Fruit fly (Drosophila melanogaster): ENCODE results near the gene Nepl8.

The Nepl8 gene

DNA sequence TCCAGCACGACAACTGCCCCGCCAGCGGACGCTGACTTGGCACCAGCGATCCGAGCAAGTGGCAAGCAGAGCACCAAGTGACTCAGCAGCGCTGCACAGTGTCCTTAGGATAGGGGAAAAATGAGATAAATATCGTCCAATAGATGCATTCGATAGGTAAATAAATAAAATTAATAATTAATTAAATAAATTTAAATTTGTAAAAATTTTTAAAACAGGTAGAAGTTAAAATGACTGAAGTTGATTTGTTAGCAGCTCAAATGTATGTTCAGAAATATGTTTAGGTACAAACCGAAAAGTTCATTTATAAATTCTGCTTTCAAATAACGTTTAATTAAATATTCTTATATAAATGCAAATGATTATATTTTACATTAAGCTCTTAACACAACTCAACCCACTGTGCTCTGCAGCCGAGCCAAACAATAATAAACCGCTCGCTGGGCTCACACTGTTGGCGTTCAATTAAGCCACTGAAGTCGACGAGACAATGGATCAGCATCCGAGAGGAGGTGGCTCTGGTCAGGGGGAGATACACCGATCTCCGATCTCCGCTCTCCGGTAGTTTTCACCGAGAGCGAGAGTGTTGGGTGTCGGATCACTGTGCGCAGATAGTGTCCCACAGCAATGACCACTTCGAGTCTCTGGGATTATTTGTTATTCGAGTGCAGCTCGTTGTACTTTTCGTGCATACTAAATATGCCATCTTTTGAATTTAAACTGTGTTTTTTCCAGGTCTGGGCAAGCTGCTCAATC is 39.3 kb upstream of the Nepl8 start, which contains the start of gene CG5888 (continued):
- TF ChIP-seq eg (GFP tag; IDR thresholded peaks at IDR 0.05): peak; percentile 82
- peak; percentile 82 for TF ChIP-seq acj6 (GFP tag; optimal IDR thresholded peaks at IDR 0.05)
- peak; percentile 70 for TF ChIP-seq Sox15 (GFP tag; optimal IDR thresholded peaks at IDR 0.05)
- TF ChIP-seq CG6276 (GFP tag; optimal IDR thresholded peaks at IDR 0.05): peak; percentile 72
- TF ChIP-seq Hr4 (GFP tag; optimal IDR thresholded peaks at IDR 0.05): peak; percentile 48
- TF ChIP-seq svp (GFP tag): peak; percentile 36
- peak; percentile 45 for TF ChIP-seq pdm3 (GFP tag; optimal IDR thresholded peaks at IDR 0.05)
- TF ChIP-seq CG1621 (tag; optimal IDR thresholded peaks at IDR 0.05): no peak
- peak; percentile 3 for TF ChIP-seq CG9139 (GFP tag; optimal IDR thresholded peaks at IDR 0.05)
- peak; percentile 23 for TF ChIP-seq CG11902 (GFP tag; optimal IDR thresholded peaks at IDR 0.05)
- peak; percentile 65 for TF ChIP-seq Ets96B (tag; optimal IDR thresholded peaks at IDR 0.05)
- peak; percentile 54 for TF ChIP-seq CG3919 (GFP tag; optimal IDR thresholded peaks at IDR 0.05)
- peak; percentile 83 for TF ChIP-seq CG10631 (GFP tag; optimal IDR thresholded peaks at IDR 0.05)
- TF ChIP-seq Eip78C (GFP tag): peak; percentile 70
- peak; percentile 36 for TF ChIP-seq net (GFP tag; optimal IDR thresholded peaks at IDR 0.05)
- TF ChIP-seq CG6854 (GFP tag; optimal IDR thresholded peaks at IDR 0.05): no peak
- 0 out of 3 replicates have a peak, but pooled peaks have one; percentile 50 for TF ChIP-seq CG6163 (GFP tag; IDR thresholded peaks at IDR 0.05)
- TF ChIP-seq achi (GFP tag; optimal IDR thresholded peaks at IDR 0.05): peak; percentile 83
- TF ChIP-seq ss (GFP tag; optimal IDR thresholded peaks at IDR 0.05): peak; percentile 60 to 79
- TF ChIP-seq Lpt (GFP tag; optimal IDR thresholded peaks at IDR 0.05): peak; percentile 42
- peak; percentile 72 for TF ChIP-seq esn (GFP tag; optimal IDR thresholded peaks at IDR 0.05)
- TF ChIP-seq CG11294 (GFP tag; IDR thresholded peaks at IDR 0.05): peak; percentile 57
- TF ChIP-seq CG10669 (GFP tag; optimal IDR thresholded peaks at IDR 0.05): peak; percentile 47
- TF ChIP-seq Hr39 (GFP tag; optimal IDR thresholded peaks at IDR 0.05): no peak
- peak; percentile 36 for TF ChIP-seq Smox (GFP tag; optimal IDR thresholded peaks at IDR 0.05)
- peak; percentile 5 for TF ChIP-seq vri (GFP tag; optimal IDR thresholded peaks at IDR 0.05)
- TF ChIP-seq fd85E (GFP tag; optimal IDR thresholded peaks at IDR 0.05): peak; percentile 24
- TF ChIP-seq CG3032 (tag; optimal IDR thresholded peaks at IDR 0.05): peak; percentile 74
- TF ChIP-seq CG8632 (GFP tag; optimal IDR thresholded peaks at IDR 0.05): peak; percentile 85
- peak; percentile 36 for TF ChIP-seq topi (GFP tag; optimal IDR thresholded peaks at IDR 0.05)
- TF ChIP-seq salr (GFP tag; optimal IDR thresholded peaks at IDR 0.05): peak in 1 of 2 experiments; percentile 84
- TF ChIP-seq CG6792 (GFP tag; optimal IDR thresholded peaks at IDR 0.05): peak; percentile 77
- peak; percentile 22 for TF ChIP-seq Blimp-1 (GFP tag; optimal IDR thresholded peaks at IDR 0.05)

DNA sequence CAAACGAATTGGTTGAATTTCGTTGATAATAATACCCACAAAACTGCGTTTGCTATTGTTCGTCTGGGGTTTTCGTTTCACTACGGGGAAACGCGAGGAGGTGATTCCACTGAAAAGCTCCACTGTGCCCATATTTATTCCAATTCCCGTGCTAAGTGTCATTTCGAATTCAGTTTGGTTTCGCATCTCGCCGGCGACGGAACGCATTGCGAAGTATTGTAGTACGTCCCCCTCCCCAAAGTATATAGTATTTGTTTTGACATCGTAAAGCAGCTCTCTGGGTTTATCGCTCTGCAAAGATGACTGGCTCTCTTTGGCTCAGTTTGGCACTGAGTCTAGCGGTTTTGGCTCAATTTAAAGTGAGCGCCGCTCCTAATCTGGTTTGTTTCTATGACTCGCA is 37.1 kb upstream of the Nepl8 start, which contains the start of gene Idgf3:
TSS of gene Idgf3 (plus strand) at position 17 of the 400 bp plus-strand sequence.
- TF ChIP-seq Eip78C (GFP tag) (peak; percentile 18), lz (GFP tag; optimal IDR thresholded peaks at IDR 0.05) (no peak), Blimp-1 (GFP tag; optimal IDR thresholded peaks at IDR 0.05) (no peak), CG8319 (GFP tag; optimal IDR thresholded peaks at IDR 0.05) (no peak), Eip93F (GFP tag; optimal IDR thresholded peaks at IDR 0.05) (no peak), Smox (GFP tag; optimal IDR thresholded peaks at IDR 0.05) (no peak), CG1621 (tag; optimal IDR thresholded peaks at IDR 0.05) (no peak), Met (GFP tag; optimal IDR thresholded peaks at IDR 0.05) (no peak), dsx (GFP tag; optimal IDR thresholded peaks at IDR 0.05; ENCODE audit: poor library complexity, severe bottlenecking) (no peak), vri (GFP tag; optimal IDR thresholded peaks at IDR 0.05) (peak; percentile 49), cyc (GFP tag; optimal IDR thresholded peaks at IDR 0.05) (no peak), Ets21C (GFP tag; optimal IDR thresholded peaks at IDR 0.05) (no peak), CG11902 (GFP tag; optimal IDR thresholded peaks at IDR 0.05) (no peak), Hr38 (GFP tag; optimal IDR thresholded peaks at IDR 0.05) (no peak), CG7368 (GFP tag; optimal IDR thresholded peaks at IDR 0.05) (no peak), pdm3 (GFP tag; optimal IDR thresholded peaks at IDR 0.05) (no peak), svp (GFP tag) (peak; percentile 94), CG6276 (GFP tag; optimal IDR thresholded peaks at IDR 0.05) (no peak), CG15336 (GFP tag; IDR thresholded peaks at IDR 0.05) (no peak), Gug (GFP tag; IDR thresholded peaks at IDR 0.05) (no peak), Hr39 (GFP tag; optimal IDR thresholded peaks at IDR 0.05) (no peak), CG8119 (GFP tag; IDR thresholded peaks at IDR 0.05) (0 out of 3 replicates have a peak, but pooled peaks have one; percentile 17), CG31627 (GFP tag; optimal IDR thresholded peaks at IDR 0.05) (no peak), achi (GFP tag; optimal IDR thresholded peaks at IDR 0.05) (no peak), eg (GFP tag; IDR thresholded peaks at IDR 0.05) (0 out of 3 replicates have a peak, but pooled peaks have one; percentile 27), CG4318 (GFP tag; optimal IDR thresholded peaks at IDR 0.05) (no peak), Ets96B (tag; optimal IDR thresholded peaks at IDR 0.05) (no peak), CG3919 (GFP tag; optimal IDR thresholded peaks at IDR 0.05) (no peak), fkh (GFP tag; optimal IDR thresholded peaks at IDR 0.05) (peak; percentile 79), Sox15 (GFP tag; optimal IDR thresholded peaks at IDR 0.05) (no peak)

Measured in whole organism, prepupa.